Fruit fly (Drosophila melanogaster) whole organism, embryonic: Measurements from ENCODE around the gene S-Lap4.

Experiments used
- CG11093 ChIP-seq: fragments of 200-800 bp; sonication (Bioruptor generic); IDR thresholded peaks from 3 replicates; pipeline ENCODE4 v1.3.6; 2022; ENCODE audit warnings: missing biosample characterization, missing genetic modification characterization
- CG11247 ChIP-seq: fragments of 200-800 bp; sonication (Bioruptor generic); IDR thresholded peaks from 2 replicates; pipeline ENCODE4 v1.3.6; 2022; ENCODE audit warnings: missing biosample characterization, missing genetic modification characterization
- CG11504 ChIP-seq: fragments of 200-800 bp; sonication (Bioruptor generic); optimal IDR thresholded peaks from 3 replicates; lab custom pipeline; 2019; ENCODE audit warnings: missing biosample characterization, mild to moderate bottlenecking, missing genetic modification characterization, moderate library complexity
- CG11723 ChIP-seq: fragments of 200-800 bp; sonication (Bioruptor generic); optimal IDR thresholded peaks from 2 replicates; lab custom pipeline; 2017; ENCODE audit warnings: missing biosample characterization, mild to moderate bottlenecking, missing genetic modification characterization
- CG12659 ChIP-seq: fragments of 200-800 bp; sonication (Bioruptor generic); optimal IDR thresholded peaks from 3 replicates; lab custom pipeline; 2017; ENCODE audit warnings: mild to moderate bottlenecking, missing biosample characterization, missing genetic modification reagents, missing genetic modification characterization
- CG13424 ChIP-seq: fragments of 200-800 bp; sonication (Bioruptor generic); optimal IDR thresholded peaks from 2 replicates; lab custom pipeline; 2019; ENCODE audit warnings: missing biosample characterization, mild to moderate bottlenecking, missing genetic modification characterization, moderate library complexity
- CG14050 ChIP-seq: fragments of 200-800 bp; sonication (Bioruptor generic); IDR thresholded peaks from 3 replicates; pipeline ENCODE4 v1.3.6; 2022; ENCODE audit warnings: missing biosample characterization, missing genetic modification characterization
- CG15514 ChIP-seq: fragments of 200-800 bp; sonication (Bioruptor generic); optimal IDR thresholded peaks from 3 replicates; lab custom pipeline; 2017; ENCODE audit warnings: missing biosample characterization, missing genetic modification characterization, mild to moderate bottlenecking, moderate library complexity, missing genetic modification reagents
- CG1647 ChIP-seq: fragments of 200-800 bp; sonication (Bioruptor generic); optimal IDR thresholded peaks from 3 replicates; lab custom pipeline; 2016; ENCODE audit warnings: missing biosample characterization, missing genetic modification characterization
- CG17361 ChIP-seq: fragments of 200-800 bp; sonication (Bioruptor generic); IDR thresholded peaks from 3 replicates; pipeline ENCODE4 v1.3.6; 2022; ENCODE audit warnings: missing biosample characterization, missing genetic modification characterization
- CG18599 ChIP-seq: fragments of 200-800 bp; sonication (Bioruptor generic); optimal IDR thresholded peaks from 3 replicates; lab custom pipeline; 2017; ENCODE audit warnings: missing biosample characterization, missing genetic modification characterization, mild to moderate bottlenecking, moderate library complexity, missing genetic modification reagents
- CG2120 ChIP-seq: fragments of 200-800 bp; sonication (Bioruptor generic); optimal IDR thresholded peaks from 3 replicates; lab custom pipeline; 2016; ENCODE audit warnings: missing biosample characterization, missing genetic modification characterization
- CG2129 ChIP-seq: fragments of 200-800 bp; sonication (Bioruptor generic); IDR thresholded peaks from 2 replicates; pipeline ENCODE4 v1.3.6; 2022; ENCODE audit warnings: missing biosample characterization, missing genetic modification characterization; ENCODE audit not compliant: partially characterized antibody
- CG2678 ChIP-seq: fragments of 200-800 bp; sonication (Bioruptor generic); optimal IDR thresholded peaks from 3 replicates; lab custom pipeline; 2019; ENCODE audit warnings: missing biosample characterization, mild to moderate bottlenecking, missing genetic modification characterization, moderate library complexity
- CG32767 ChIP-seq: fragments of 200-800 bp; sonication (Bioruptor generic); IDR thresholded peaks from 2 replicates; pipeline ENCODE4 v1.3.6; 2022; ENCODE audit warnings: missing biosample characterization, missing genetic modification characterization
- CG33213 ChIP-seq: fragments of 200-800 bp; sonication (Bioruptor generic); optimal IDR thresholded peaks from 3 replicates; lab custom pipeline; 2016; ENCODE audit warnings: missing biosample characterization, missing genetic modification characterization
- CG3726 ChIP-seq: fragments of 200-800 bp; sonication (Bioruptor generic); IDR thresholded peaks from 3 replicates; pipeline ENCODE4, ENCODE4 v1.3.6; 2022; ENCODE audit warnings: missing biosample characterization, missing genetic modification characterization
- CG4404 ChIP-seq: fragments of 200-800 bp; sonication (Bioruptor generic); IDR thresholded peaks from 2 replicates; pipeline ENCODE4 v1.3.6; 2022; ENCODE audit warnings: missing biosample characterization, missing genetic modification characterization
- CG6272 ChIP-seq: fragments of 200-800 bp; sonication (Bioruptor generic); IDR thresholded peaks from 2 replicates; pipeline ENCODE4 v1.3.6; 2022; ENCODE audit warnings: missing biosample characterization, missing genetic modification characterization
- CG6654 ChIP-seq: fragments of 200-800 bp; sonication (Bioruptor generic); optimal IDR thresholded peaks from 2 replicates; lab custom pipeline; 2017; ENCODE audit warnings: missing biosample characterization, mild to moderate bottlenecking, missing genetic modification characterization
- CG6689 ChIP-seq: fragments of 200-800 bp; sonication (Bioruptor generic); IDR thresholded peaks from 2 replicates; pipeline ENCODE4 v1.3.6; 2022; ENCODE audit warnings: missing biosample characterization, missing genetic modification characterization
- CG6813 ChIP-seq: fragments of 200-800 bp; sonication (Bioruptor generic); optimal IDR thresholded peaks from 2 replicates; lab custom pipeline; 2017; ENCODE audit warnings: missing biosample characterization, missing genetic modification characterization, mild to moderate bottlenecking, moderate library complexity, missing genetic modification reagents
- CG7556 ChIP-seq: fragments of 200-800 bp; sonication (Bioruptor generic); optimal IDR thresholded peaks from 2 replicates; lab custom pipeline; 2017; ENCODE audit warnings: missing biosample characterization, mild to moderate bottlenecking, missing genetic modification characterization
- CG9797 ChIP-seq: fragments of 200-800 bp; sonication (Bioruptor generic); optimal IDR thresholded peaks from 3 replicates; lab custom pipeline; 2018; ENCODE audit warnings: missing biosample characterization, mild to moderate bottlenecking, missing genetic modification characterization
- Fer1 ChIP-seq: fragments of 200-800 bp; sonication (Bioruptor generic); optimal IDR thresholded peaks from 2 replicates; lab custom pipeline; 2017; ENCODE audit warnings: missing biosample characterization, mild to moderate bottlenecking, missing genetic modification characterization
- Hmx ChIP-seq: fragments of 200-800 bp; sonication (Bioruptor generic); optimal IDR thresholded peaks from 2 replicates; lab custom pipeline; 2016; ENCODE audit warnings: missing biosample characterization, missing genetic modification characterization
- Nf-YA ChIP-seq: fragments of 200-800 bp; sonication (Bioruptor generic); IDR thresholded peaks from 2 replicates; pipeline ENCODE4 v1.3.6; 2022; ENCODE audit warnings: missing biosample characterization, missing genetic modification characterization
- Nf-YB ChIP-seq: fragments of 200-800 bp; sonication (Bioruptor generic); optimal IDR thresholded peaks from 3 replicates; lab custom pipeline; 2019; ENCODE audit warnings: missing biosample characterization, mild to moderate bottlenecking, missing genetic modification characterization, moderate library complexity
- PHDP ChIP-seq: fragments of 200-800 bp; sonication (Bioruptor generic); optimal IDR thresholded peaks from 3 replicates; lab custom pipeline; 2018; ENCODE audit warnings: missing biosample characterization, mild to moderate bottlenecking, missing genetic modification characterization, moderate library complexity
- Rx ChIP-seq: fragments of 200-800 bp; sonication (Bioruptor generic); IDR thresholded peaks from 2 replicates; pipeline ENCODE4 v1.3.6; 2022; ENCODE audit warnings: missing biosample characterization, missing genetic modification characterization
- Scr ChIP-seq: fragments of 200-800 bp; sonication (Bioruptor generic); IDR thresholded peaks from 2 replicates; pipeline ENCODE4 v1.3.6; 2022; ENCODE audit warnings: missing biosample characterization, missing genetic modification characterization; ENCODE audit not compliant: partially characterized antibody
- al ChIP-seq: fragments of 200-800 bp; sonication (Bioruptor generic); IDR thresholded peaks from 2 replicates; pipeline ENCODE4 v1.3.6; 2022; ENCODE audit warnings: missing biosample characterization, missing genetic modification characterization
- amos ChIP-seq: fragments of 200-800 bp; sonication (Bioruptor generic); IDR thresholded peaks from 2 replicates; pipeline ENCODE4 v1.3.6; 2022; ENCODE audit warnings: missing biosample characterization, missing genetic modification characterization; ENCODE audit not compliant: partially characterized antibody
- aop ChIP-seq: fragments of 200-800 bp; sonication (Bioruptor generic); IDR thresholded peaks from 2 replicates; pipeline ENCODE4 v1.3.6; 2022; ENCODE audit warnings: missing biosample characterization, missing genetic modification characterization
- btn ChIP-seq: fragments of 200-800 bp; sonication (Bioruptor generic); optimal IDR thresholded peaks from 2 replicates; lab custom pipeline; 2016; ENCODE audit warnings: missing biosample characterization, missing genetic modification characterization
- cad ChIP-seq: fragments of >200 bp; optimal IDR thresholded peaks from 2 replicates; lab custom pipeline; 2017; ENCODE audit warnings: missing biosample characterization, missing genetic modification characterization
- dmrt99B ChIP-seq: fragments of 200-800 bp; sonication (Bioruptor generic); optimal IDR thresholded peaks from 2 replicates; lab custom pipeline; 2018; ENCODE audit warnings: missing biosample characterization, mild to moderate bottlenecking, missing genetic modification characterization, moderate library complexity
- dysf ChIP-seq: fragments of 200-800 bp; sonication (Bioruptor generic); IDR thresholded peaks from 3 replicates; pipeline ENCODE4 v1.3.6; 2022; ENCODE audit warnings: missing biosample characterization, missing genetic modification characterization
- emc ChIP-seq: fragments of 200-800 bp; sonication (Bioruptor generic); optimal IDR thresholded peaks from 2 replicates; lab custom pipeline; 2016; ENCODE audit warnings: missing biosample characterization, missing genetic modification characterization
- gem ChIP-seq: fragments of 200-800 bp; sonication (Bioruptor generic); optimal IDR thresholded peaks from 2 replicates; lab custom pipeline; 2019; ENCODE audit warnings: missing biosample characterization, mild to moderate bottlenecking, missing genetic modification characterization, moderate library complexity
- gfzf ChIP-seq: fragments of 200-800 bp; sonication (Bioruptor generic); optimal IDR thresholded peaks from 2 replicates; lab custom pipeline; 2016; ENCODE audit warnings: missing biosample characterization, mild to moderate bottlenecking, missing genetic modification characterization, moderate library complexity
- grau ChIP-seq: fragments of 200-800 bp; optimal IDR thresholded peaks from 3 replicates; lab custom pipeline; 2019; ENCODE audit warnings: missing biosample characterization, mild to moderate bottlenecking, missing genetic modification characterization, moderate library complexity
- hth ChIP-seq: fragments of >200 bp; optimal IDR thresholded peaks from 2 replicates; lab custom pipeline; 2017; ENCODE audit warnings: inconsistent platforms
- mirr ChIP-seq: fragments of 200-800 bp; sonication (Bioruptor generic); optimal IDR thresholded peaks from 3 replicates; lab custom pipeline; 2018; ENCODE audit warnings: missing biosample characterization, mild to moderate bottlenecking, missing genetic modification characterization
- pb ChIP-seq: fragments of 200-800 bp; sonication (Bioruptor generic); optimal IDR thresholded peaks from 3 replicates; lab custom pipeline; 2016; ENCODE audit warnings: missing biosample characterization, missing genetic modification characterization
- ro ChIP-seq: fragments of 200-800 bp; sonication (Bioruptor generic); IDR thresholded peaks from 2 replicates; pipeline ENCODE4 v1.3.6; 2022; ENCODE audit warnings: missing biosample characterization, missing genetic modification characterization
- shn ChIP-seq: fragments of 200-800 bp; sonication (Bioruptor generic); optimal IDR thresholded peaks from 3 replicates; lab custom pipeline; 2016; ENCODE audit warnings: missing biosample characterization, missing genetic modification characterization
- slbo ChIP-seq: fragments of 200-800 bp; sonication (Bioruptor generic); IDR thresholded peaks from 2 replicates; pipeline ENCODE4 v1.3.6; 2022; ENCODE audit warnings: missing biosample characterization, missing genetic modification characterization
- tap ChIP-seq: fragments of 200-800 bp; optimal IDR thresholded peaks from 3 replicates; lab custom pipeline; 2019; ENCODE audit warnings: missing biosample characterization, mild to moderate bottlenecking, missing genetic modification characterization, moderate library complexity
- unc-4 ChIP-seq: fragments of 200-800 bp; sonication (Bioruptor generic); IDR thresholded peaks from 2 replicates; pipeline ENCODE4 v1.3.6; 2022; ENCODE audit warnings: missing biosample characterization, missing genetic modification characterization; ENCODE audit not compliant: partially characterized antibody

The S-Lap4 gene

dm6 chr3L:10495882-10496654, 5.4 kb downstream of the S-Lap4 start:
- TF ChIP-seq CG6654 (GFP tag; lab: Kevin White, UChicago) = no peak
- TF ChIP-seq CG4404 = no peak
- TF ChIP-seq slbo (GFP tag; lab: Robert Waterston, UW) = peak; percentile 28; the same call in 1 of the 2 replicates
- TF ChIP-seq cad = no peak
- peak; percentile 68 for TF ChIP-seq CG18599 (GFP tag; lab: Kevin White, UChicago)
- TF ChIP-seq CG3726 (GFP tag; lab: Robert Waterston, UW) = no peak
- no peak for TF ChIP-seq CG11247
- no peak for TF ChIP-seq Rx
- TF ChIP-seq CG33213 (GFP tag; lab: Kevin White, UChicago) = no peak
- TF ChIP-seq CG6813 (GFP tag; lab: Kevin White, UChicago) = no peak
- TF ChIP-seq CG2129 (GFP tag; lab: Robert Waterston, UW) = no peak
- no peak for TF ChIP-seq emc
- TF ChIP-seq mirr = no peak
- TF ChIP-seq al (GFP tag; lab: Robert Waterston, UW) = no peak
- TF ChIP-seq CG32767 = no peak
- no peak for TF ChIP-seq Hmx (GFP tag; lab: Kevin White, UChicago)
- TF ChIP-seq amos (GFP tag; lab: Robert Waterston, UW) = no peak
- TF ChIP-seq CG17361 (GFP tag; lab: Robert Waterston, UW) = no peak
- no peak for TF ChIP-seq Nf-YA (GFP tag; lab: Robert Waterston, UW)
- TF ChIP-seq hth (lab: Kevin White, UChicago) = no peak
- peak; percentile 26 for TF ChIP-seq CG13424 (tag; lab: Kevin White, UChicago)
- TF ChIP-seq CG14050 = no peak
- peak; percentile 22; the same call in 1 of the 3 replicates for TF ChIP-seq dysf
- TF ChIP-seq tap = no peak
- no peak for TF ChIP-seq CG15514 (GFP tag; lab: Kevin White, UChicago)
- TF ChIP-seq CG9797 (GFP tag; lab: Kevin White, UChicago) = no peak
- TF ChIP-seq ro (GFP tag; lab: Robert Waterston, UW) = no peak
- TF ChIP-seq aop (GFP tag; lab: Robert Waterston, UW) = no peak
- TF ChIP-seq gem = peak; percentile 40
- no peak for TF ChIP-seq btn (GFP tag; lab: Kevin White, UChicago)
- TF ChIP-seq CG2120 = no peak
- peak; percentile 37 for TF ChIP-seq CG11504 (tag; lab: Kevin White, UChicago)
- no peak for TF ChIP-seq Nf-YB (GFP tag; lab: Kevin White, UChicago)
- TF ChIP-seq Scr (GFP tag; lab: Robert Waterston, UW) = no peak
- no peak for TF ChIP-seq CG6689 (GFP tag; lab: Robert Waterston, UW)
- peak; percentile 33 for TF ChIP-seq dmrt99B (tag; lab: Kevin White, UChicago)
- TF ChIP-seq CG1647 = no peak
- TF ChIP-seq CG12659 = no peak
- TF ChIP-seq CG11093 (GFP tag; lab: Robert Waterston, UW) = no peak
- TF ChIP-seq shn (GFP tag; lab: Kevin White, UChicago) = no peak
- peak; percentile 5 for TF ChIP-seq PHDP (tag; lab: Kevin White, UChicago)
- TF ChIP-seq CG7556 (GFP tag; lab: Kevin White, UChicago) = peak; percentile 51
- TF ChIP-seq unc-4 = no peak
- TF ChIP-seq grau (tag; lab: Kevin White, UChicago) = peak; percentile 36
- TF ChIP-seq Fer1 (GFP tag; lab: Kevin White, UChicago) = peak; percentile 32
- TF ChIP-seq CG11723 (GFP tag; lab: Kevin White, UChicago) = no peak
- TF ChIP-seq gfzf (GFP tag; lab: Kevin White, UChicago) = no peak
- TF ChIP-seq pb = no peak
- TF ChIP-seq CG2678 = peak; percentile 40
- no peak for TF ChIP-seq CG6272 (GFP tag; lab: Robert Waterston, UW)
